Fruit fly (Drosophila melanogaster) whole organism, larva: ENCODE results near the gene pall.
A peak's percentile ranks its signal among the peaks of the same experiment; 100 is the strongest.

Experiments used
- noc ChIP-seq: fragments of 200-800 bp; sonication (Bioruptor generic); optimal IDR thresholded peaks from 3 replicates; lab custom pipeline; 2019; ENCODE audit warnings: missing biosample characterization, mild to moderate bottlenecking, missing genetic modification characterization, moderate library complexity

The pall gene

DNA sequence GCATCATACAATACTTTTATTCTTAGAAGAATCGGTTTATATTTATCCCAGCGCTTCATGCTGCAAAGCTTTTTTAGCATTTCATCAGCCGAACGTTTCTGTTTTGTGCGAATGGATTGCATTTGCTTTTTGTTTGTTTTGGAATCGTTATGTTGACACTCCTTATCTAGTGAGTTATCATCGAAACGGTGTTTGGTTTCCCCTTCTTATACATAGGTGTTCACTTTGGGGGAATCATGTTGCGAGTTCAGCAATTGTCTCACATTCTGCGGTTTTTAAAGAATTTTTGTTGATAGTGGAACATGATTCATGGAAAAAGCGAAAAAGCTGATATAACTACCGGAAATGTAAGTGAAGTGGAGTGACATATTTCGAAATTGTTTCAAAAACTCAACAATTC lies 14.7 kb upstream of the pall start:
- no peak for TF ChIP-seq noc (tag; lab: Kevin White, UChicago)

- TF ChIP-seq noc (tag; lab: Kevin White, UChicago), result no peak
Measured at dm6 chr3L:9501298-9501697, 13.7 kb upstream of the pall start.

- TF ChIP-seq noc (tag; lab: Kevin White, UChicago), result peak; percentile 51
Measured at dm6 chr3L:9499919-9500807, 12.6 kb upstream of the pall start.

DNA sequence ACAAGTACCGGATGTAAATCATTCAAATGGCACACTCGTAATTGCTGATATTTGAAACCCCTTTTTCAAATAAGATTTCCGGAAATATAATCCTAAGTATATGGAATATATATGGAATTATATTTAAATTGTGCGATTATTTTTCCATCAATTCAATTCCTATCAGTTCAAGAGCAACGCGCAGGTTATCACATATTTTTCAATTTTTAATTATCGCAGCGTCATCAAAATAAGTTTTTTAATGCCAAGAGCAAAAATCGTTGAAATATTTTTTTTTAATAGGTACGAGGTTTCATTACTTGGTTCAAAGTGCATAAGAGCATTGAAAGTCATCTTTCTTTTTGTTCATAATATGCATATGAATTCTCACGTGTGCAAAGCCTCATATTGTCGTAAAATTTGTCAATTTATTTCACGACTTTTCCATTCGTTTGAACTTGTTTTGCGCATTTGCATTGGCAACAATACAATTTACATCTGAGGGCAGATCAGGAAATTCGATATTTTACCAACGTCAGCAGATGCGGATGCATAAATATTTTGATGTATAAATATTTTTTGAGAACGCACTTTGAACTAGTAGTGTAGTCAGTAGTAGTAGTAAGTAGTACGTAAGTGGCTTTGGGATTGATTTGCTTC lies 10.5 kb upstream of the pall start:
- TF ChIP-seq noc (tag; lab: Kevin White, UChicago), result peak; percentile 7

- no peak for TF ChIP-seq noc (tag; lab: Kevin White, UChicago)
Measured at dm6 chr3L:9497249-9497648, 9.7 kb upstream of the pall start.

DNA sequence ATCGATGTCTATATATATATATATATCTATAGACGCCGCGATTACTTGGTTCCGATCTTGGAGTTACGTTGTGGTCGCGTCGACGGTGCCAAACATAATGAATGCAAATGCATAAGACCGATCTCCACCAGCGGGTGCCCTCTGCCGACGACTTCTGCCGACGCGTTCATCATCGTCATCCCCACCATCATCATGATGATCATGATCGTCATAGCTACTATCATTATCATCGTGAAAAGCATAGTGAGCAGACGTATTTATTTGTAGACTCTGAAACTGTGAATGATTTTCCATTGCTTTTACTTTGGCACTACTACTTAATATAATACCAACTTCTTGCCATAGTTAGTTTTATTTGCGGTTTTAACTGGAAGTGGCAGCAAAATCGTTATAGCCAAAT lies 4.5 kb upstream of the pall start, which contains the start of gene CG32037:
Gene CG32037, minus strand, starts transcription at position 101 of the 400 bp plus-strand sequence.
- TF ChIP-seq noc (tag; lab: Kevin White, UChicago), result no peak

dm6 chr3L:9491331-9491730 lies 3.7 kb upstream of the pall start:
- TF ChIP-seq noc (tag; lab: Kevin White, UChicago), result no peak

DNA sequence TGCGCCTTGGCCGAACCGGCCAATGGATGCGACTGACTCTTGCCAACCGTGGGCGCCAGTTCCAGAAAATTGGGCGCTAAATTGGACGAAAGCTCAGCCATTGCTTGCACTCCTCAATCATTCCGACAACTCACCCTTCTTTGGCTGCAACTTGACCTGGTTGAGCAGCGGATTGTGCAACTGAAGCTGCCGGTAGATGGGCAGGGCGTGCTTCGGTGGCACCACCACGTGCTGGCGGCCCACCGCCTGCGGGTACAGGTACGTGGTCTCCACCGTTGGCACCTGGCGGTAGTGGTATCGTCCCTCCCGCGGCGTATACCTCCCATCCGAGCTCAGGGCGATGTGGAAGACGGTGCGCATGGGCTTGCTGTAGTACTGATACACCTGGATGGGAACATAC lies 2.8 kb upstream of the pall start:
- TF ChIP-seq noc (tag; lab: Kevin White, UChicago), result no peak

DNA sequence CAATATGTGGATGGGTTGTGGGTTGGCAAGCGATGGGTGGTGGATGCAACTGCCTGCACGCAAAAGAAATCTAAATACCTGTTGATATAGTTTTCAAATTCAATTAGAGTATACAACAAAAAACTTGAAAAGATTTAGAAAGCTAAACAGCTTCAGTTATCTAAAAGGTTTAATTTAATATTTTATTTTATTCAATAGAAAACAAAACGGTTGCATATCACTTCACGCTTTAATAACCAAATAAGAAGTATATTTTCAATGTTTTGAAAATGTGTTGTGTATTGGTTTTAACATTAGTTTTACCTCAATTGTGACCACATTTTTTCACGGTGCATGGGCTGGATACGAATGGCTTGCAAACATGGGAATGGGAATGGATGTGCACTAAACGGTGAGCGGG lies 2.0 kb upstream of the pall start:
- no peak for TF ChIP-seq noc (tag; lab: Kevin White, UChicago)

DNA sequence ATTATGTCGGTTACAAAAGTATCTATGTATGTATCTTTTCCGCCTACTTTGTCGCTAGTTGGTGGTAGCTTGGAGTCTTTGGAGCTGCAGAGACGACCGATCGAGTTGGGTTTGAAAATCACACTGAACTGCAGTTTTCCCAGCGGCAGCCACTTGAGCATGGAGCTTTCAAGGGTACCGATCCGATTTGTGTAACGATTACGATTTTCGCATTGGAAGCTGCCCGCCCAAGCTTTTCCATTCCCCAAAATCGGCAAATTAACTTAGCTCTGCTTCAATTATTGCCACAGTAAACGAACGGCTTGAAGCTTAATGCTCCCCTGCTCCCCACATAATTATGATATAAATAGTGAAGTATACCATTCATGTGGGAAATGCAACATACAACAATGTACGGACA lies 1.5 kb upstream of the pall start, which contains the start of gene CG32036:
Gene CG32036, minus strand, starts transcription at position 101 of the 400 bp plus-strand sequence.
- no peak for TF ChIP-seq noc (tag; lab: Kevin White, UChicago)

- TF ChIP-seq noc (tag; lab: Kevin White, UChicago), result no peak
Measured at dm6 chr3L:9476829-9477228, 10.8 kb downstream of the pall start, which contains the start of the genes Uch-L5 and Jarid2. Gene Uch-L5 (minus strand): TSS chr3L:9476965. Gene Jarid2 (plus strand): TSS chr3L:9477038.

- no peak for TF ChIP-seq noc (tag; lab: Kevin White, UChicago)
Measured at dm6 chr3L:9471151-9471903, 16.3 kb downstream of the pall start.

dm6 chr3L:9469079-9469478 lies 18.5 kb downstream of the pall start:
- no peak for TF ChIP-seq noc (tag; lab: Kevin White, UChicago)

DNA sequence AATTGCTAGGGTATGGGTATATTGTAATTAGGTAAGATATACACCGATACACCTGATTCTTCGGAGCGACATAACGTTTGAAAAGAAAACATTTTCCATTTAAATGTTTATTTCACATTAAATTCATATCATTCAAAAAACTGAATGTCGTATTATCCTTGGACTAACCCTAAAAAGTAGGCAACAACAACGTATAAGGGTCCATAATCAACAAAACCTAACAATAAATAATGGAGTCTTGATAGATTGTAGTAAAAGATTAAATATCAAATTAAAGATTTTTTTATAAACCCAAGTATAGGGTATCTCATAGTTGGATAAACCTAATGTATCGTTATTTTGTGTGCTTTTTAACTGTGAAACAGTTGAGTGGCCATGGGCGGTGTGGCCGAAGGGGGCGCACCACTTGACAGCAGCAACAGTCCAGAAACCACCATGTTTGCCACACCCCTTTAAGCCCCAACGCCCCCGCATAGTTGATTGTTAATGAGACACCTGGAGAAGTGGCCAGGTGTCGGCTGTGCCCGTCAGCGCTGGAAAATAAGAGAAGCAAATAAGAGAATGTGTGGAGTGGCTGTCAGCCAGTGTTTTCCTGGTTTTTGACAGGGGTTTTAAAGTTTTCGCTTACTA lies 19.2 kb downstream of the pall start:
- TF ChIP-seq noc (tag; lab: Kevin White, UChicago), result peak; percentile 22

dm6 chr3L:9467763-9468206 lies 19.8 kb downstream of the pall start:
- no peak for TF ChIP-seq noc (tag; lab: Kevin White, UChicago)
